Worm (Caenorhabditis elegans): ENCODE results near the gene nhr-121.

nhr-121 gene

DNA sequence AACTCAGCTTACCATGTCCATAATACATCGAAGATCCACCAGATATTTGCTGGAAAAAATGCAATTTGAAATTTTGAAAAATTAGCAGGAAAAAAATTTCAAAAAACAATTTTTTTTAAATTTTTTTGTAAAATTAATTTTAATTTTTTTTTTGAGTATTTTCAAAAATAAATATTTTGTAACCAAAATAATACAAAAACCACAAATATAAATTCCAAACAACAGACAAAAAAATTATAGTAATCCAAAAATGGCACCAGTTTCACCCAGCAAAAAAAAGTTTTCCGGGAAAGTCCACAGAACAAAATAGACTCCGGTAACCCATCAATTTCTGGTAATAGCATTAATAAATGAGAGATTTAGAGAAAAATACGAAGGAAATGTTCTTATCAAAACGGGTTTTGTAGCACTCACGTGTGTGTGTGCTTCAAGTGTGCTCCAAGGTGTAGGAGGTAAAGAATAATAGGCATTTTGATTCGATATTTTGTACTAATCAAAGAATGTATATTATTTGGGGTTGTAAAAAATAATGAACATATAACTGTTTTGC is at the start of gene nhr-121:
nhr-121 (minus strand) TSS at position 51 of the 550 bp plus-strand sequence.
- TF ChIP-seq ref-1 (GFP tag; conservative IDR thresholded peaks at IDR 0.05) (no peak), klf-2 (GFP tag; conservative IDR thresholded peaks at IDR 0.05) (no peak), ztf-29 (GFP tag; IDR thresholded peaks at IDR 0.05) (no peak), flt-1 (GFP tag; IDR thresholded peaks at IDR 0.05) (no peak), ztf-23 (GFP tag; IDR thresholded peaks at IDR 0.05) (no peak), T22C8.4 (GFP tag; IDR thresholded peaks at IDR 0.05) (no peak), tab-1 (GFP tag; IDR thresholded peaks at IDR 0.05) (no peak), med-1 (GFP tag; optimal IDR thresholded peaks at IDR 0.05; ENCODE audit: insufficient read depth) (no peak), cog-1 (tag; optimal IDR thresholded peaks at IDR 0.05) (no peak)

DNA sequence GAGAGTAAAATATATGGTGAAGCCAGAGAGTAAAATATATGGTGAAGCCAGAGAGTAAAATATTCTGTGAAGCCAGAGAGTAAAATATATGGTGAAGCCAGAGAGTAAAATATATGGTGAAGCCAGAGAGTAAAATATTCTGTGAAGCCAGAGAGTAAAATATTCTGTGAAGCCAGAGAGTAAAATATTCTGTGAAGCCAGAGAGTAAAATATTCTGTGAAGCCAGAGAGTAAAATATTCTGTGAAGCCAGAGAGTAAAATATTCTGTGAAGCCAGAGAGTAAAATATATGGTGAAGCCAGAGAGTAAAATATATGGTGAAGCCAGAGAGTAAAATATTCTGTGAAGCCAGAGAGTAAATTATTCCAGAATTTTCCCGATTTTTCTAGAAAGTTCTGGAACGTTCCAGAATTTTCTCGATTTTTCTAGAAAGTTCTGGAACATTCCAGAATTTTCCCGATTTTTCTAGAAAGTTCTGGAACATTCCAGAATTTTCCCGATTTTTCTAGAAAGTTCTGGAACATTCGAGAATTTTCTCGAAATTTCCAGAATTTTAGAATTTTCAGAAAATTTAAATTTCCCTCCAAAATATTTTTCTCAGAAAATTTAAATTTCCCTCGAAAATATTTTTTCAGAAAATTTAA is 46.9 kb upstream of the nhr-121 start:
- TF ChIP-seq flt-1 (GFP tag; IDR thresholded peaks at IDR 0.05), result 0 out of 2 replicates have a peak, but pooled peaks have one; percentile 63

DNA sequence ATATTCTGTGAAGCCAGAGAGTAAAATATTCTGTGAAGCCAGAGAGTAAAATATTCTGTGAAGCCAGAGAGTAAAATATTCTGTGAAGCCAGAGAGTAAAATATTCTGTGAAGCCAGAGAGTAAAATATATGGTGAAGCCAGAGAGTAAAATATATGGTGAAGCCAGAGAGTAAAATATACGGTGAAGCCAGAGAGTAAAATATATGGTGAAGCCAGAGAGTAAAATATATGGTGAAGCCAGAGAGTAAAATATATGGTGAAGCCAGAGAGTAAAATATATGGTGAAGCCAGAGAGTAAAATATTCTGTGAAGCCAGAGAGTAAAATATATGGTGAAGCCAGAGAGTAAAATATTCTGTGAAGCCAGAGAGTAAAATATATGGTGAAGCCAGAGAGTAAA is 46.0 kb upstream of the nhr-121 start:
- TF ChIP-seq klf-2 (GFP tag; conservative IDR thresholded peaks at IDR 0.05) (0 out of 2 replicates have a peak, but pooled peaks have one; percentile 29), ref-1 (GFP tag; conservative IDR thresholded peaks at IDR 0.05) (0 out of 2 replicates have a peak, but pooled peaks have one; percentile 31), flt-1 (GFP tag; IDR thresholded peaks at IDR 0.05) (0 out of 2 replicates have a peak, but pooled peaks have one; percentile 14)

DNA sequence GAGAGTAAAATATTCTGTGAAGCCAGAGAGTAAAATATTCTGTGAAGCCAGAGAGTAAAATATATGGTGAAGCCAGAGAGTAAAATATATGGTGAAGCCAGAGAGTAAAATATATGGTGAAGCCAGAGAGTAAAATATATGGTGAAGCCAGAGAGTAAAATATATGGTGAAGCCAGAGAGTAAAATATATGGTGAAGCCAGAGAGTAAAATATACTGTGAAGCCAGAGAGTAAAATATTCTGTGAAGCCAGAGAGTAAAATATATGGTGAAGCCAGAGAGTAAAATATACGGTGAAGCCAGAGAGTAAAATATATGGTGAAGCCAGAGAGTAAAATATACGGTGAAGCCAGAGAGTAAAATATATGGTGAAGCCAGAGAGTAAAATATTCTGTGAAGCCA is 44.7 kb upstream of the nhr-121 start:
- peak; percentile 98 for TF ChIP-seq ztf-29 (GFP tag; IDR thresholded peaks at IDR 0.05)
- peak; percentile 93 for TF ChIP-seq ref-1 (GFP tag; conservative IDR thresholded peaks at IDR 0.05)
- TF ChIP-seq T22C8.4 (GFP tag; IDR thresholded peaks at IDR 0.05), result peak; percentile 93
- peak; percentile 93 for TF ChIP-seq ztf-23 (GFP tag; IDR thresholded peaks at IDR 0.05)
- peak; percentile 96 for TF ChIP-seq flt-1 (GFP tag; IDR thresholded peaks at IDR 0.05)
- peak; percentile 88 for TF ChIP-seq tab-1 (GFP tag; IDR thresholded peaks at IDR 0.05)
- TF ChIP-seq klf-2 (GFP tag; conservative IDR thresholded peaks at IDR 0.05), result peak; percentile 95

DNA sequence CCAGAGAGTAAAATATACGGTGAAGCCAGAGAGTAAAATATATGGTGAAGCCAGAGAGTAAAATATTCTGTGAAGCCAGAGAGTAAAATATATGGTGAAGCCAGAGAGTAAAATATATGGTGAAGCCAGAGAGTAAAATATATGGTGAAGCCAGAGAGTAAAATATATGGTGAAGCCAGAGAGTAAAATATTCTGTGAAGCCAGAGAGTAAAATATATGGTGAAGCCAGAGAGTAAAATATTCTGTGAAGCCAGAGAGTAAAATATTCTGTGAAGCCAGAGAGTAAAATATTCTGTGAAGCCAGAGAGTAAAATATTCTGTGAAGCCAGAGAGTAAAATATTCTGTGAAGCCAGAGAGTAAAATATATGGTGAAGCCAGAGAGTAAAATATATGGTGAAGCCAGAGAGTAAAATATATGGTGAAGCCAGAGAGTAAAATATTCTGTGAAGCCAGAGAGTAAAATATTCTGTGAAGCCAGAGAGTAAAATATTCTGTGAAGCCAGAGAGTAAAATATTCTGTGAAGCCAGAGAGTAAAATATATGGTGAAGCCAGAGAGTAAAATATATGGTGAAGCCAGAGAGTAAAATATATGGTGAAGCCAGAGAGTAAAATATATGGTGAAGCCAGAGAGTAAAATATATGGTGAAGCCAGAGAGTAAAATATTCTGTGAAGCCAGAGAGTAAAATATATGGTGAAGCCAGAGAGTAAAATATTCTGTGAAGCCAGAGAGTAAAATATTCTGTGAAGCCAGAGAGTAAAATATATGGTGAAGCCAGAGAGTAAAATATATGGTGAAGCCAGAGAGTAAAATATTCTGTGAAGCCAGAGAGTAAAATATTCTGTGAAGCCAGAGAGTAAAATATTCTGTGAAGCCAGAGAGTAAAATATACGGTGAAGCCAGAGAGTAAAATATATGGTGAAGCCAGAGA is 42.9 kb upstream of the nhr-121 start:
- TF ChIP-seq T22C8.4 (GFP tag; IDR thresholded peaks at IDR 0.05), result peak; percentile 89
- peak; percentile 95 for TF ChIP-seq ztf-23 (GFP tag; IDR thresholded peaks at IDR 0.05)
- peak; percentile 97 for TF ChIP-seq klf-2 (GFP tag; conservative IDR thresholded peaks at IDR 0.05)
- peak; percentile 95 for TF ChIP-seq ref-1 (GFP tag; conservative IDR thresholded peaks at IDR 0.05)
- TF ChIP-seq flt-1 (GFP tag; IDR thresholded peaks at IDR 0.05), result peak; percentile 97
- peak; percentile 90 for TF ChIP-seq tab-1 (GFP tag; IDR thresholded peaks at IDR 0.05)
- peak; percentile 99 for TF ChIP-seq ztf-29 (GFP tag; IDR thresholded peaks at IDR 0.05)

DNA sequence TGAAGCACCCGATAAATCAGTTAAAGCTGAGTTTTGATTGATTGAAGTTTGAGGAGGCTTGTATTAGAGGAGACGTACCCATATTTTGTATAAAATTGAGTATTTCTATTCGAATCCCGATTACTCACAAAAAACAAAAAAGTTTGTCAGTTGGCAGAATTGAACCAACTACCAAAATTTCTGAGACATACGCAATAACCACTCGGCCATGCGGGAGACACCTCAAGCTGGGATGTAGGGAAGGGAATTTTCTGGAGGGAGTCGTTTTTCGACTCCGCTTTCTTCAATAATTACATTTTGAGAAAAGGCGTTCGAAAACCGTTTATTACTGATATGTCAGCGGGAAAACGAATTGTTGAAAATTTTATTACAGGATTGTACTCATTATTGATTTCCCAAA is 40.1 kb upstream of the nhr-121 start:
- TF ChIP-seq tab-1 (GFP tag; IDR thresholded peaks at IDR 0.05), result 0 out of 2 replicates have a peak, but pooled peaks have one; percentile 37

DNA sequence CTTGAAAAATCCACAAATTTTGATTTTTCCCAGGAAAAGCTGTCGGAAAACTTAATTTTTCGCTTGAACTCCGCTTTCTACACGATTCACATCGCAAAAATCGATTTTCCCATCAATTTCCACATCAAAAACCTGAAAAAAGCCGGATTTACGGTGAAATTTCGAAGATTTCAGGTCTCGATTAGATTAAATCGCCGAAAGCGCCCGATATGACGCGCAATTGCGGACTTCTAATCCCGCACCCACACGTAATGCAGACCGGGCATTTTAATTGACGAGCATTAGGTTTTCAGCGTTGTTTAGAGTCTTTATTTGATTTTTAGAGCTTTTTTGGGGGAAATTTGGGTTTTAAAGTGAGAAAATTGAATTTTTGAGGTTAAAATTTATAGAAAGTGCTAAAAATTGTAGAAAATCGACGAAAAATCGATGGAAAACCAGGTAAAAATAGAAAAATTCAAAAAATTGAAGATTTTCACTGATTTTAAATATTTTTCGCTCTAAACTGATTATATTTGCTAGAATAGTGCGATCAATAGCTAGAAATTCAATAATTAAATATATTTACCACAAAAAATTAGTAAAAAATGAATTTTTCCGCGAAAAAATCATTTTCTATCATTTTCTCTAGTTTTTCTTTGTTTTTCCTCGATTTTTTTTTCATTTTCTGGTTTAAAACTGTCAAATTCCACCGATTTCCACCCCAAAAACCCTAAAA is 32.6 kb upstream of the nhr-121 start, which contains the start of gene Y54F10AL.1:
Y54F10AL.1 (plus strand) TSS at position 665 of the 715 bp plus-strand sequence.
- TF ChIP-seq ztf-23 (GFP tag; IDR thresholded peaks at IDR 0.05), result no peak
- TF ChIP-seq cog-1 (tag; optimal IDR thresholded peaks at IDR 0.05), result no peak

DNA sequence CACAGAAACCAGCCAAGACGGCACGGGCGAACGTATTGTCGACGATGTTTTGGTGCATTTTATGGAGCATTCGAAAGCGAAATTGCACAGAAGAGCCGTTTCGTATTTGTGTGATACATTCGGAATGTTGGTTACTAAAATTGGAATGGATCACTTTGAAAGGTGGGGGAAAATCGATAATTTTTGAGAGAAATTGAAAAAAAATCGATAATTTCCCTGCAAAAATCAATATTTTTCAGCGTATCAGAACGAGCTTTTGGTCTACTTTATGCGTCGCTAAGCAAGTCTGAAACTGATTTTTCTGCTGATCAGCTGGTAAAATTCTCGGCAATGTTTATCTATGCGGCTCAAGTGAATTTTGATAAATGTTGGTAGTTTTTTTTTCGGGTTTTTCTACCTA is 28.1 kb upstream of the nhr-121 start:
- TF ChIP-seq T22C8.4 (GFP tag; IDR thresholded peaks at IDR 0.05), result peak; percentile 73
- TF ChIP-seq ztf-29 (GFP tag; IDR thresholded peaks at IDR 0.05), result no peak
- no peak for TF ChIP-seq tab-1 (GFP tag; IDR thresholded peaks at IDR 0.05)

DNA sequence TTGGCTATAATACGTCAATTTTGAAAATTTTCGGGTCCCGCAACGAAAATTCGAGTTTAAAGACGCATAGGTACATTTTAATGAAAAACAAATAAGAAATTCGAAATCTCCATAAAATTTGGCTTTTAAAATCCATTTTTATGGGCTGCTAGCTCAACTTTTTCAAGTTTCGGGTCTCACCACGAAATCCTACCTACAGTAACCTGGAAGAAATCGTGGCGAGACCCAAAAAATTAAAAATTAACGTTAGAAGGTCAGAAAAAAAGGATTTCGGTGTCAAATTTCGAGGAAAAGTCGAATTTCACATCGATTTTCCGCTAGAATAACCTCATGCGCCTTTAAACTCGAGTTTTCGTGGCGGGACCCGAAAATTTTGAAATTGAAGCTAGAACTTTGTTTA is 27.6 kb upstream of the nhr-121 start:
- TF ChIP-seq ztf-29 (GFP tag; IDR thresholded peaks at IDR 0.05), result no peak
- TF ChIP-seq ref-1 (GFP tag; conservative IDR thresholded peaks at IDR 0.05), result no peak
- TF ChIP-seq med-1 (GFP tag; optimal IDR thresholded peaks at IDR 0.05; ENCODE audit: insufficient read depth), result no peak
- no peak for TF ChIP-seq tab-1 (GFP tag; IDR thresholded peaks at IDR 0.05)

DNA sequence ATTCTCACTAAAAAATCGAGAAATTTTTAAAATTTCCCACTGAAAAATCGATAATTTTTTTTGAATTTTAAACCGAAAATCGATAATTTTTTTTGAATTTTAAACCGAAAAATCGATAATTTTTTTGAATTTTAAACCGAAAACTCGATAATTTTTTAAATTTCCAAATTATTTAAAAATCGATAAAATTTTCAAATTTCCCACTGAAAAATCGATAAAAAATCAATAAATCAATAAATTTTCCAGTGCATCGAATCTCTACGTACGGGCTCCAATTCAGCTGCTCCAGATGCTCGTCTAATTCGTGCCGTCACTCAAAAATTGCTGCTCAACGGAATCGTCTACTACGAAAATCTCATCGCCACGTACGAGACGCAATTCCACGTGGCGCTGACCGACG is 24.0 kb upstream of the nhr-121 start:
- TF ChIP-seq ztf-29 (GFP tag; IDR thresholded peaks at IDR 0.05) (no peak), T22C8.4 (GFP tag; IDR thresholded peaks at IDR 0.05) (peak; percentile 70)
